Worm (Caenorhabditis elegans) whole organism, L1 larva: Measurements from ENCODE around the gene cand-1.

Source experiments
- ama-1 ChIP-seq: fragments of 150-350 bp; optimal IDR thresholded peaks from 2 replicates; lab custom pipeline; 2014
- ces-1 ChIP-seq: fragments of 150-350 bp; optimal IDR thresholded peaks from 2 replicates; lab custom pipeline; 2014; ENCODE audit warnings: missing biosample characterization, missing genetic modification reagents, missing genetic modification characterization
- fos-1 ChIP-seq: fragments of 150-350 bp; optimal IDR thresholded peaks from 2 replicates; lab custom pipeline; 2014; ENCODE audit warnings: missing biosample characterization, missing genetic modification characterization
- lin-13 ChIP-seq: fragments of 150-350 bp; optimal IDR thresholded peaks from 2 replicates; lab custom pipeline; 2014; ENCODE audit warnings: missing biosample characterization, missing genetic modification reagents, missing genetic modification characterization
- lin-15B ChIP-seq: fragments of 150-350 bp; sonication (generic microtip); optimal IDR thresholded peaks from 3 replicates; lab custom pipeline; 2014; ENCODE audit warnings: missing biosample characterization, missing genetic modification characterization
- lsy-2 ChIP-seq, 2 experiments: fragments of 150-350 bp; optimal IDR thresholded peaks; 2 replicates each; lab custom pipeline; 2014; ENCODE audit warnings: missing biosample characterization in 2 of 2, missing genetic modification characterization in 2 of 2
- mep-1 ChIP-seq: fragments of 150-350 bp; optimal IDR thresholded peaks from 2 replicates; lab custom pipeline; 2014; ENCODE audit warnings: missing biosample characterization, missing genetic modification characterization
- nhr-12 ChIP-seq: sonication (generic microtip); optimal IDR thresholded peaks from 2 replicates; lab custom pipeline; 2017; ENCODE audit warnings: missing biosample characterization, missing genetic modification characterization
- pqm-1 ChIP-seq: sonication (generic microtip); optimal IDR thresholded peaks from 3 replicates; lab custom pipeline; 2017; ENCODE audit warnings: missing biosample characterization, missing genetic modification characterization
- sup-37 ChIP-seq: fragments of 200-800 bp; sonication (Bioruptor generic); optimal IDR thresholded peaks from 2 replicates; lab custom pipeline; 2018; ENCODE audit warnings: mild to moderate bottlenecking, missing genetic modification characterization, missing compliant biosample characterization
- unc-86 ChIP-seq: sonication (generic microtip); optimal IDR thresholded peaks from 2 replicates; lab custom pipeline; 2016; ENCODE audit warnings: missing genetic modification characterization, missing compliant biosample characterization
- zag-1 ChIP-seq: fragments of 150-350 bp; optimal IDR thresholded peaks from 2 replicates; lab custom pipeline; 2014; ENCODE audit warnings: missing biosample characterization, missing genetic modification characterization

ce11 chrV:16861719-16862118 lies 59.0 kb downstream of the cand-1 start, which contains the start of the genes clec-32 and clec-24:
- TF ChIP-seq ama-1 (lab: Kevin White, UChicago) = no peak
- TF ChIP-seq pqm-1 (tag; lab: Kevin White, UChicago) = no peak
- TF ChIP-seq lsy-2 (tag; optimal IDR thresholded peaks at IDR 0.05; lab: Kevin White, UChicago) = no peak
- TF ChIP-seq ces-1 = no peak
- no peak for TF ChIP-seq unc-86
- no peak for TF ChIP-seq sup-37 (GFP tag; lab: Kevin White, UChicago)
- TF ChIP-seq lin-13 (GFP tag; lab: Kevin White, UChicago) = no peak
- TF ChIP-seq nhr-12 (tag; lab: Kevin White, UChicago) = no peak
- no peak for TF ChIP-seq zag-1 (tag; lab: Kevin White, UChicago)
- TF ChIP-seq fos-1 = no peak
- TF ChIP-seq mep-1 = no peak
- no peak for TF ChIP-seq lin-15B
